Fruit fly (Drosophila melanogaster) S2 (cell line): ENCODE results near the gene CG11085.

Experiments used
- CG8478 ChIP-seq: fragments of >200 bp; optimal IDR thresholded peaks from 2 replicates; lab custom pipeline; 2018
- CTCF ChIP-seq, 2 experiments: fragments of >200 bp; optimal IDR thresholded peaks; 2 replicates each; lab custom pipeline; 2018

- TF ChIP-seq CG8478 (no peak), CTCF (optimal IDR thresholded peaks at IDR 0.05; lab: Kevin White, UChicago) (no peak)
These were observed 13.4 kb downstream of the CG11085 start, which contains the start of the genes Aven and CG2540 for dm6 chrX:12629564-12629963.
